Worm (Caenorhabditis elegans) whole organism, mixed stage, embryonic: ENCODE data around the gene nlp-78.

ENCODE experiments used
- ceh-83 ChIP-seq: fragments of 200-800 bp; sonication (Bioruptor generic); optimal IDR thresholded peaks from 2 replicates; lab custom pipeline; 2018; ENCODE audit warnings: mild to moderate bottlenecking, missing genetic modification characterization, missing compliant biosample characterization
- elt-3 ChIP-seq: fragments of 150-350 bp; optimal IDR thresholded peaks from 2 replicates; lab custom pipeline; 2014; ENCODE audit warnings: missing biosample characterization, missing genetic modification characterization
- flh-1 ChIP-seq: fragments of 200-800 bp; sonication (Bioruptor generic); optimal IDR thresholded peaks from 2 replicates; lab custom pipeline; 2018; ENCODE audit warnings: mild to moderate bottlenecking, missing genetic modification characterization, moderate library complexity, missing compliant biosample characterization
- ham-2 ChIP-seq: fragments of 200-800 bp; sonication (Bioruptor generic); optimal IDR thresholded peaks from 2 replicates; lab custom pipeline; 2018; ENCODE audit warnings: mild to moderate bottlenecking, missing genetic modification characterization, missing compliant biosample characterization
- lin-13 ChIP-seq: fragments of 150-350 bp; optimal IDR thresholded peaks from 2 replicates; lab custom pipeline; 2014; ENCODE audit warnings: missing biosample characterization, missing genetic modification characterization
- mls-2 ChIP-seq: sonication (generic microtip); optimal IDR thresholded peaks from 2 replicates; lab custom pipeline; 2016; ENCODE audit warnings: mild to moderate bottlenecking, missing genetic modification characterization, moderate library complexity, missing compliant biosample characterization
- nhr-237 ChIP-seq: fragments of 150-350 bp; optimal IDR thresholded peaks from 2 replicates; lab custom pipeline; 2014; ENCODE audit warnings: missing biosample characterization, missing genetic modification characterization
- unc-39 ChIP-seq: fragments of 150-350 bp; optimal IDR thresholded peaks from 2 replicates; lab custom pipeline; 2014; ENCODE audit warnings: missing biosample characterization, missing genetic modification characterization
- unc-62 ChIP-seq: fragments of 150-350 bp; optimal IDR thresholded peaks from 2 replicates; lab custom pipeline; 2014; ENCODE audit warnings: missing biosample characterization, missing genetic modification reagents, missing genetic modification characterization
- ztf-11 ChIP-seq: fragments of 150-350 bp; optimal IDR thresholded peaks from 2 replicates; lab custom pipeline; 2014; ENCODE audit warnings: missing biosample characterization, missing genetic modification characterization

ce11 chrII:9165762-9166460, 29.9 kb downstream of the nlp-78 start, which contains the start of gene W07A12.8:
- TF ChIP-seq ztf-11 (tag; lab: Kevin White, UChicago) (no peak), unc-62 (GFP tag; lab: Kevin White, UChicago) (no peak), mls-2 (tag; lab: Kevin White, UChicago) (no peak), ham-2 (no peak), unc-39 (no peak), nhr-237 (no peak), flh-1 (no peak), lin-13 (tag; lab: Kevin White, UChicago) (no peak), ceh-83 (GFP tag; lab: Kevin White, UChicago) (no peak), elt-3 (no peak)
